Worm (Caenorhabditis elegans) whole organism, dauer: ENCODE measurements around the gene F45E6.1.

Experiments used
- unc-62 ChIP-seq: sonication (generic microtip); optimal IDR thresholded peaks from 2 replicates; lab custom pipeline; 2017; ENCODE audit warnings: missing biosample characterization, missing genetic modification reagents, missing genetic modification characterization

Gene F45E6.1

DNA sequence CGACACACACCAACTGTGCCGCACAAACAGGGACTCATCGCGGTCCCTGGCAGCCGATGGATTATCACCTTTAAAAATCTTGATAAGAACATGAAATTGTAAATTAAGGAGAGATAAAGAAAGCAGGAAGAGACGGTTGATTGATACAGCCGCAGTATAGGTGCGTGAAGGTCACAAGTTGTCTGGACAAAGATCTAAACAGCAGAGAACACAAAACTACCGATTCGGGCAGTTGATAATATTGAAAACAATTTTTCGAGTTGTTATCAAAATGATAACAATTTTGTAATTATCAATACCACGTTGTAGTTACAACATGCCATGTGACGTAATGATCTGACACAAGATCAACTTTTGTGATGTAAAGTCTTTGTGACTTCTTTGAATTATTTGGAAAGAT, 23.5 kb upstream of the F45E6.1 start:
- TF ChIP-seq unc-62 (GFP tag; lab: Kevin White, UChicago) = no peak

DNA sequence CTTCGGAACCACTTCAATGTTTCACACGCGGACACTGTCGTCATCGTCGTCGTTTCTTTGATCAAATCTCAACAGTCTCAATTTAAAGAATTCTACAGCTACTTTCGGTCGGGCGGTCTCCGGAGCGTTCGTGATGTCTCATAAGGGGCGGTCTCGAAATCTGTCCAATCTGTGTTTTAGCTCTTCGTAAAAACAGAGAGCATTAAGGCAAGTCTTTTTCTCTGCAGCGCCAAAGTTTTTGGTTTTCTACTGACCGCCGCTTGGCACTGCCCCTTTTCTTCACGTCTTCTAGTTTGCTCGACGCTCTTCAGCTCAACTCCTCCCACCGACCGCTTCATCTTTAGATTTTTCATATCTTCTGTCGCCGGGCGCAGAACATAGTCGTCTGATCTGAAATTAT, 15.2 kb upstream of the F45E6.1 start, which contains the start of gene lips-1:
Gene lips-1, plus strand, starts transcription at position 301 of the 400 bp plus-strand sequence.
- TF ChIP-seq unc-62 (GFP tag; lab: Kevin White, UChicago) = no peak

DNA sequence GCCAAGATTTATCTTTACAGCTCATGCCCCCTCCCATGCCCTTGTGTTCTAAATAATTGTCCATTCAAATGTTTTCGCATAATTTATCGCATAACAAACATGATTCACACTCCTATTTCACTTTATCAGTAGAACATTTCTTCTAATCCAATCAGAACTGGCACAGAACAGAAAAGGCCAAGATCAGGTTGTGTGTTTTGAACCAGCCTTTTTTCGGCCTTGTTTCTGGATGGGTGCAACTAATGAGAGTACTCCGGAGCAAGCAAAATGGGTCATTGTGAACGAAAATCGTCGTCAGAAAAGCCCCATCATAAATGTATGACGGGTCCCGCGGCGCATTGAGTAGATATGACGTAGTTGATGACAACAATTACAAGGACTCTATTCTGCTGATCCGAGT, 13.9 kb upstream of the F45E6.1 start:
- no peak for TF ChIP-seq unc-62 (GFP tag; lab: Kevin White, UChicago)

DNA sequence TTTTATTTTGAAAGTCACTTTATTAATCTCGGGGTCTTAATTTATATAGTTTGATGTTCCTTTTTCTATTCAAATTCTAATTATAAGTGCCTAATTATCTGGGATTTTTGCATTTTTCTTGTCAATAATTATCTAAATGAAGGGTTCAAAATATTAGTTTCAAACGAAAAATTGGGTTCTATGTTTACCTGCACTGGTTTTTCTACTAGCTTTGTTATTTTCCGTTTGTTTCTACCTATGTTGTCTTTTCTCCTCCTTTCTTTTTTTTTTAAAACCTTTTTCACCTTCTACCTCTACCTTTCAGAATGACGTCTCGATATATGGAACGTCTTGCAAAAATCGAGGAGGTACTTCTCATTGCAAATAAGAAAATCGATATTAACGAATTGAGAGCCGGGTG, 7.5 kb upstream of the F45E6.1 start, which contains the start of gene tbc-13:
Gene tbc-13, plus strand, starts transcription at position 301 of the 400 bp plus-strand sequence.
- no peak for TF ChIP-seq unc-62 (GFP tag; lab: Kevin White, UChicago)

DNA sequence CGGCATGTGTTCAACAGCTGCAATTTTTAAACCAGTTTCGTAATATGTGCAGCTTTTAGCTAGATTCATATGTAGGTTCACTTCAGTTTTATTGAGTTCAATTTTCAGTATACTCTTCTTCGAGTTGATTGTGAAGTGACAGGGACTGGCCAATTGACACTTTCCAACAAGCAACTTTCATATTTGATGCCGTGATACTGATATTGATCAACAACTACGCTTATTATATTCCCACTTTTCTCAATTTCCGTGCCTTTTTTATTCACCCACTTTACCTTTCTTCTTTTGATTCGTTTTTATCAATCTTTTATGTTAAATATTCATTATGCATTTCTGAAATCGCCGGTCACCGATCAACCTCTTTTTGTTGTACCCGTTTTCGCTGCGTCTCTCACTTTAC, 6.8 kb upstream of the F45E6.1 start:
- TF ChIP-seq unc-62 (GFP tag; lab: Kevin White, UChicago) = no peak

DNA sequence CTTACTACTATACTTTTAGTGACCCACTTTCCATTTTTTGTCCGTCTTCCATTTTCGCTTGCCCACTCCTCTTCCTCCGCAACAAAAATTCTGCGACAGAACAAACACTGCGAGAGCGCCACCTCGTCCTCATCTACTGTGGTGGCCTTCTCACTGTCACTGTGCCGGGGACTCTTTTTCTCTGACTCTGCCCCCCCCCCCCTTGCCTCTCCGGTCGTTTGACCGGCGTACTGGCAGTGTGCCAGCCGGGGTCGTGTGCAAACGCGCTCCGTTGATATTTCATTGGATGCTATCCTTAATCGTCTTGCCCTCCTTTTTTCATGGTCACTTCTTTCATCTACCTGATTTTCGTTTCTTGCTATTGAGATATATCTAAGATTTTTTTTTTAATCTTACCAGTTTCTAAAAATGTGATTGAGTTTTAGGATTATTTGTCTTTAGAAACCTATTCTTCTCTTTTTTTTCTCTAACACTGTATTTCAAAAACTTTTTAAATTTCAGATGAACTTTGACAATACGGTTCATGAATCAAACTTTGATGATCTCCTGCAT, 3.3 kb upstream of the F45E6.1 start, which contains the start of gene atf-6:
Gene atf-6, plus strand, starts transcription at position 502 of the 552 bp plus-strand sequence.
- no peak for TF ChIP-seq unc-62 (GFP tag; lab: Kevin White, UChicago)

DNA sequence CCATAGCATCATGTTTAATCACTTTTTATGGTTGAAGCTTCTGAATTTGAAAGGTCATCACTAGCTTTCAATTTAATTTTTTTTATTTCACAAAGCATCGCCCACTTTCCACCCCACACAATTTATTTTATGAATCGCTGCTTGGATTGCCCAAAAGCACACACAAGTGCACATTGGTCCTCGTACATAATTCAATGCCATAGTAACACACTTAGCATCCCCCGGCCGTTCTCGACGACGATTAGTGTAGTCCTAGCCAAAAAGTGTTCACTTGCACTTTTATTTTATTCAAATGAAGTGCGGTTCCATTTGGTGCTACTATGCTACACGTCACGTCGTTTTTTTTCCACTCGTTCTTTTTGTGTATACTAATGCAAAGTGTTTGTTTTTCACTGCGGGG, 1.8 kb upstream of the F45E6.1 start:
- TF ChIP-seq unc-62 (GFP tag; lab: Kevin White, UChicago) = no peak

DNA sequence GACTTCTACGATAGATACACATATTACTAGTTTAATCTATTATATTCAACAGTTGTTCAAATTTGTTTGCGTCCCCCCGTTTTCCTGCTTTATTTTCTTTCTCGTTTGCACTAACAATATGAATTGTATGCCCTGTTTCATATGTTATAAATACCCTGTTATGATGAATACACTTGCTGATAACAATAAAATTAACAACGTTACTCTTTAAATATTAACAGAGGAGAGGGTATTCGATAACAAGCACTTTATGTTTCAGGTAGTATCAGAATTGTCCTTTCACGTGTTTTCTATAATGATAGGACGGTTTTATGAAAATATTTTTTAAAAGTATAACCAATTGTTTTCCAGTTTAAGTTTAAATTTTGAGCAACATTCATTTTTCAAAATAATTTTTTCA, 1.2 kb upstream of the F45E6.1 start:
- no peak for TF ChIP-seq unc-62 (GFP tag; lab: Kevin White, UChicago)

DNA sequence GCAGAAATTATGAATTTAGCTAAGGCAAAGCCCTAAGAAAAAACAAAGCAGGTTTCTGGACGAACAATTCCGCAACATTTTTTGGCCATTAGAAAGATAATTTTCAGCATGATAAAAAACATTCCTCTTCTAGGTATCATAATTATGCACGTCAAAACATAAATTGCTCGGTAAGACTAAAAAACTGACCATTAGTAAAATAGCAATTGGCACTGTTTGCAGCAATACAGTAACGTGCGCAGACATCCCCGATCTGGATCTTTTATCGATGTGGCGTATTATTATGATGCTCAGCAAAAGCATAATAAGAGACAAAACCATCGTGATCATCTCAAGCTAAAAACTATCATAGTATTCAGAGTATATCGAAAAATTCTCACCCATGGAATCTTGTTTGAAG, 829 bp downstream of the F45E6.1 start:
- TF ChIP-seq unc-62 (GFP tag; lab: Kevin White, UChicago) = no peak

DNA sequence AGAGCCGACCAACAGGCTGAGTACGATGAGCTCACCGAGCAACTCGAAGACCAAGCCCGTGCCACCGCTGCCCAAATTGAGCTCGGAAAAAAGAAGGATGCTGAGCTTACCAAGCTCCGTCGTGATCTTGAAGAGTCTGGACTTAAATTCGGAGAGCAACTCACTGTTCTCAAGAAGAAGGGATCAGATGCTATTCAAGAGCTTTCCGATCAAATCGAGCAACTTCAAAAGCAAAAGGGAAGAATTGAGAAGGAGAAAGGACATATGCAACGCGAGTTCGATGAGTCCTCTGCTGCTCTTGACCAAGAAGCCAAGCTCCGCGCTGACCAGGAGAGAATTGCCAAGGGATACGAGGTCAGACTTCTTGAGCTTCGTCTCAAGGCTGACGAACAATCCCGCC, 5.0 kb downstream of the F45E6.1 start:
- TF ChIP-seq unc-62 (GFP tag; lab: Kevin White, UChicago) = no peak

DNA sequence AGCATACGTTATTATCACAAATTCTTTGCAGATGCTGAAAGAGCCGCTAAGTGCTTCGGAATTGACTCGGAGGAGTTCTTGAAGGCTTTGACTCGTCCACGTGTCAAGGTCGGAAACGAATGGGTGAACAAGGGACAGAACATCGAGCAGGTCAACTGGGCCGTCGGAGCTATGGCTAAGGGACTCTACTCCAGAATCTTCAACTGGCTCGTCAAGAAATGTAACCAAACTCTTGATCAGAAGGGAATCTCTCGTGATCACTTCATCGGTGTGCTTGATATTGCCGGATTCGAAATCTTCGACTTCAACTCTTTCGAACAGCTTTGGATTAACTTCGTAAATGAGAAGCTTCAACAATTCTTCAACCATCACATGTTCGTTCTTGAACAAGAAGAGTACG, 7.4 kb downstream of the F45E6.1 start:
- TF ChIP-seq unc-62 (GFP tag; lab: Kevin White, UChicago) = no peak

DNA sequence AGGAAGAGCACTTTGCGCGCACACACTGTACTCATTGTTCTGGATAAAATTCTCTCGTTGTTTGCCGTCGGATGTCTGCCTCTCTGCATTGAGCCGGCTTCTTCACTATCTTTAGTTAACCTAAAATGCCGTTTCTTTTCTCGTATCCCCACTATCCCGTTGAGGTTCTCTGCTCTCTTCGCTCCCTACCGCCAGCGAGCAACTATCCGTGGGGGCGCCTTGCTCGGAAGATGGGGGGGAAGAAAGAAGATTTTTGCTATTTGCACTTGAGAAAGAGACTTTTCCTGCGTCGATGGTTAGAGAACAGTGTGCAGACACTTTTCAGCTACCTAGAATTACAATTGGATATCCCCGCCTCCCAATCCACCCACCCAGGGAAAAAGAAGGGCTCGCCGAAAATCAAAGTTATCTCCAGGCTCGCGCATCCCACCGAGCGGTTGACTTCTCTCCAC, 9.6 kb downstream of the F45E6.1 start, which contains the start of gene myo-2:
Gene myo-2, plus strand, starts transcription at position 402 of the 452 bp plus-strand sequence.
- no peak for TF ChIP-seq unc-62 (GFP tag; lab: Kevin White, UChicago)

DNA sequence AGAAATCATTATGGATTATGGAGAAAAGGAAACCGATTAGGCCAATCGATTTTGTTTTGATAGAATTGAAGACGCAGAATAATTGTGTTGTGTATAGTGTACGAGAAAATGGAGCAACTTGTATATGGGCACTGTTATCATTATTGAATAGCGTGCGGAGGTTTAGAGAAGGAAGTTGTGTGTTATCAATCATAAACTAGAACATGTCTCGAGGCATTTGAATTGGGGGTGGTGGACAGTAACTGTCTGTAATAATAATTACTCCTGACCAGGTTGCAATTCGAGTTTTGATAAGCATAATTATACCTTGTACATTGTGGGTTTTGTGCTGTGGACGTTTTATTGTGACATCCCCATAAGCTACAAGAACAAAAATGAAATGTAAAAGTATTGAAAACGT, 10.5 kb downstream of the F45E6.1 start, which contains the start of gene cdf-2:
Gene cdf-2, minus strand, starts transcription at position 149 of the 400 bp plus-strand sequence.
- no peak for TF ChIP-seq unc-62 (GFP tag; lab: Kevin White, UChicago)

DNA sequence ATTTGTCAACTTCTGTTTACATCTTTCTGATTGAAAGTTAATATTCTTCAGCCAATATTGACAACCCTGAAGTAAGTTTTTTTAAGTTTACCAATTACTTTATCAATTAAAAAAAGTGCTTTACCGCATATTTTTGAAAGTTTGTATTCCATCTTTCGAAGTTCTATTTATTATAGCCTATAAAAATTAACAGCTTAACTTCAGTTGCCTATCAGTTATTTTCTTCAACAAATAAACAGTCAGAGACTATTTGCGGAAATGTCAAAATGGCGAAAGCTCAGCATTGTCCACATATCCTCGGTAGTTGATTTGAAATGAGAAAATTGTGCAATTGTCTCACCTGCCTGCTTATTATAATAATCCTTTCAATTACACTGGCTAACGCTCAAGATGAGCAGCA, 13.7 kb downstream of the F45E6.1 start, which contains the start of gene T18D3.5:
Gene T18D3.5, plus strand, starts transcription at position 301 of the 400 bp plus-strand sequence.
- no peak for TF ChIP-seq unc-62 (GFP tag; lab: Kevin White, UChicago)

DNA sequence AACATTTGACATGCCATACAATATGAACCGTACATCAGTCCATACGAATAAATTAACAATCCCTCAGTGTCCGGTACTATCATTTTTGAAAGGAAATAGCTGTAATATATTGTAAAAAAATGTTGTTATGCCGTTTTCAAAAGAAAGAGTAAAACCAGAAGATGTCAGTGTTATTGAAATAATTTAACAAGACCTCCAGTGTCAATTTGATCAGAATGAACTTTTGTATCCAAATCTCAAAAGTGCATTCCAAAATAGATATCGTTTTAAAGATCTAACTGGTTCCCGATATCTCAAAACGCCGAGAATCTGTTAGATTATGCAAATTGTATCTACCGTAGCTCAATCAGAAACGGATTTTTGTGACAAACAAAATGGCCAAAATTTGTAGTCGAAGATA, 15.7 kb downstream of the F45E6.1 start, which contains the start of gene odr-7:
Gene odr-7, minus strand, starts transcription at position 101 of the 400 bp plus-strand sequence.
- no peak for TF ChIP-seq unc-62 (GFP tag; lab: Kevin White, UChicago)

DNA sequence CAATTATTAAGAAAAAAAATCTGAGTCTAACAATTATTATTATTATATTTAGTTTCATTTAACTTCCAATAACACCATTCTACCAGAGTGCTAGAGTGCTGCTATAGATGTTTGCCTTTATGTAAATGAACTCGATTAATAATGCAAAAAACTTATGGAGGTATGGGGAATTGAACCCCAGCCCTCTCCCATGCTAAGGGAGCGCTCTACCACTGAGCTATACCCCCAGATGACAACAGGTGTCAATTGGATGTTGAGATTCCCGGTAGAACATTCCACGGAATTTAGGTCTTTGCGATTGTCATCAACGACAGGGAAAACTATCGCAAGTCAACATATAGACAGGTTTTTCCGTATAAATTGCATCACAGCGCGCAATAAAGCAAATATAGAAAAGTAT, 19.2 kb downstream of the F45E6.1 start:
- TF ChIP-seq unc-62 (GFP tag; lab: Kevin White, UChicago) = no peak

DNA sequence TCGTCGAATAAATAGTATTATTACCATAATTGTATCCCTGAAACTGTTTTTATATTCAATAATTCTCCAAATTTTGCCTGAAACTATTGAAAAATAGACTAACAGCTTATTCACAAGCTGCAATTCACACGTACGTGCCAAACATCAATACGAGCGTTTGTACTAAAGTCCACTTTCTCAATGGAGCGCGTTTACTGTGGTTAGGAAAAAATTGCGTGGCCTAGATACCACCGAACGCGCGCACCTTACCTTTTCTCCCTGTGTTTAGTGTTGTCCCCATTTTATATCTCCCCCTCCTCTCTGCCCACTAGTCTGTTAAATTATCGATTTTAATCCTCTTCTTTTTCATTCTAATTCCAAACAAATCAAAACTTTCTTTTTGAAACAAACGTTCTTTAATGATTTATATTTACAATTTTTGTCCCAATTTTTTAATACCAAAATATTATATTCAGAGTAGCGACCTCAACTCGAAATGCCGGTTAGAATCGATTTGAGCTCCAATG, 22.9 kb downstream of the F45E6.1 start, which contains the start of the genes T18D3.9 and T18D3.1:
Gene T18D3.9, minus strand, starts transcription at position 168 of the 506 bp plus-strand sequence.
Gene T18D3.1, plus strand, starts transcription at position 456 of the 506 bp plus-strand sequence.
- no peak for TF ChIP-seq unc-62 (GFP tag; lab: Kevin White, UChicago)
